Fruit fly (Drosophila melanogaster) whole organism, embryonic: ENCODE measurements around the gene Obp93a.

Experiments
- Ada2b ChIP-seq: fragments of 200-800 bp; sonication (Bioruptor generic); IDR thresholded peaks from 2 replicates; pipeline ENCODE4 v1.3.6; 2022; ENCODE audit warnings: missing biosample characterization, missing genetic modification characterization
- Aef1 ChIP-seq: fragments of 200-800 bp; sonication (Bioruptor generic); IDR thresholded peaks from 3 replicates; pipeline ENCODE4 v1.3.6; 2022; ENCODE audit warnings: missing biosample characterization, missing genetic modification characterization
- Blimp-1 ChIP-seq: fragments of 200-800 bp; sonication (Bioruptor generic); optimal IDR thresholded peaks from 3 replicates; lab custom pipeline; 2018; ENCODE audit warnings: missing biosample characterization, missing genetic modification characterization, mild to moderate bottlenecking, moderate library complexity, missing genetic modification reagents
- Bteb2 ChIP-seq: fragments of 200-800 bp; sonication (Bioruptor generic); optimal IDR thresholded peaks from 2 replicates; lab custom pipeline; 2016; ENCODE audit warnings: missing biosample characterization, missing genetic modification characterization
- CG10565 ChIP-seq: fragments of 200-800 bp; sonication (Bioruptor generic); optimal IDR thresholded peaks from 3 replicates; lab custom pipeline; 2016; ENCODE audit warnings: missing biosample characterization, mild to moderate bottlenecking, missing genetic modification characterization
- CG12071 ChIP-seq: fragments of 200-800 bp; sonication (Bioruptor generic); optimal IDR thresholded peaks from 3 replicates; lab custom pipeline; 2018; ENCODE audit warnings: missing biosample characterization, mild to moderate bottlenecking, missing genetic modification characterization
- CG13775 ChIP-seq: fragments of 200-800 bp; sonication (Bioruptor generic); optimal IDR thresholded peaks from 3 replicates; lab custom pipeline; 2017; ENCODE audit warnings: missing biosample characterization, mild to moderate bottlenecking, missing genetic modification characterization
- CG14667 ChIP-seq: fragments of 200-800 bp; sonication (Bioruptor generic); IDR thresholded peaks from 2 replicates; pipeline ENCODE4 v1.3.6; 2022; ENCODE audit warnings: missing biosample characterization, missing genetic modification characterization
- CG16815 ChIP-seq: fragments of 200-800 bp; sonication (Bioruptor generic); optimal IDR thresholded peaks from 3 replicates; lab custom pipeline; 2017; ENCODE audit warnings: missing biosample characterization, mild to moderate bottlenecking, missing genetic modification characterization
- CG17829 ChIP-seq: fragments of 200-800 bp; optimal IDR thresholded peaks from 2 replicates; lab custom pipeline; 2019; ENCODE audit warnings: missing biosample characterization, mild to moderate bottlenecking, missing genetic modification characterization, moderate library complexity
- CG1792 ChIP-seq: fragments of 200-800 bp; sonication (Bioruptor generic); optimal IDR thresholded peaks from 2 replicates; lab custom pipeline; 2016; ENCODE audit warnings: missing biosample characterization, missing genetic modification characterization
- CG18262 ChIP-seq: fragments of 200-800 bp; optimal IDR thresholded peaks from 3 replicates; lab custom pipeline; 2019; ENCODE audit warnings: missing biosample characterization, mild to moderate bottlenecking, missing genetic modification characterization, moderate library complexity
- CG33557 ChIP-seq: fragments of 200-800 bp; sonication (Bioruptor generic); optimal IDR thresholded peaks from 2 replicates; lab custom pipeline; 2019; ENCODE audit warnings: missing biosample characterization, mild to moderate bottlenecking, missing genetic modification characterization, moderate library complexity
- CG6683 ChIP-seq: fragments of 200-800 bp; sonication (Bioruptor generic); optimal IDR thresholded peaks from 2 replicates; lab custom pipeline; 2017; ENCODE audit warnings: missing biosample characterization, mild to moderate bottlenecking, missing genetic modification characterization, missing genetic modification reagents
- CG9437 ChIP-seq: fragments of 200-800 bp; sonication (Bioruptor generic); optimal IDR thresholded peaks from 2 replicates; lab custom pipeline; 2018; ENCODE audit warnings: missing biosample characterization, mild to moderate bottlenecking, missing genetic modification characterization
- Dek ChIP-seq: fragments of 200-800 bp; sonication (Bioruptor generic); optimal IDR thresholded peaks from 3 replicates; lab custom pipeline; 2019; ENCODE audit warnings: missing biosample characterization, mild to moderate bottlenecking, missing genetic modification characterization, moderate library complexity
- ERR ChIP-seq: fragments of 200-800 bp; sonication (Bioruptor generic); optimal IDR thresholded peaks from 2 replicates; lab custom pipeline; 2016; ENCODE audit warnings: missing biosample characterization, missing genetic modification characterization
- Hmr ChIP-seq: fragments of 200-800 bp; sonication (Bioruptor generic); optimal IDR thresholded peaks from 3 replicates; lab custom pipeline; 2017; ENCODE audit warnings: mild to moderate bottlenecking, missing biosample characterization, missing genetic modification reagents, missing genetic modification characterization
- Mad ChIP-seq: fragments of 200-800 bp; sonication (Bioruptor generic); optimal IDR thresholded peaks from 2 replicates; lab custom pipeline; 2016; ENCODE audit warnings: missing biosample characterization, missing genetic modification characterization
- NC2α ChIP-seq: fragments of 200-800 bp; sonication (Bioruptor generic); optimal IDR thresholded peaks from 2 replicates; lab custom pipeline; 2016; ENCODE audit warnings: missing biosample characterization, missing genetic modification characterization
- PHDP ChIP-seq: fragments of 200-800 bp; sonication (Bioruptor generic); optimal IDR thresholded peaks from 3 replicates; lab custom pipeline; 2018; ENCODE audit warnings: missing biosample characterization, mild to moderate bottlenecking, missing genetic modification characterization, moderate library complexity
- Ravus ChIP-seq: fragments of 200-800 bp; sonication (Bioruptor generic); IDR thresholded peaks from 2 replicates; pipeline ENCODE4 v1.3.6; 2022; ENCODE audit warnings: missing biosample characterization, missing genetic modification characterization
- Sox102F ChIP-seq: fragments of 200-800 bp; sonication (Bioruptor generic); optimal IDR thresholded peaks from 2 replicates; lab custom pipeline; 2018; ENCODE audit warnings: missing biosample characterization, mild to moderate bottlenecking, missing genetic modification characterization, moderate library complexity
- bigmax ChIP-seq: fragments of 200-800 bp; sonication (Bioruptor generic); optimal IDR thresholded peaks from 2 replicates; lab custom pipeline; 2018; ENCODE audit warnings: missing biosample characterization, mild to moderate bottlenecking, missing genetic modification characterization
- chinmo ChIP-seq: fragments of 200-800 bp; sonication (Bioruptor generic); IDR thresholded peaks from 4 replicates; pipeline ENCODE4 v1.3.6; 2022; ENCODE audit warnings: missing biosample characterization, missing genetic modification characterization; ENCODE audit not compliant: partially characterized antibody
- cwo ChIP-seq: fragments of 200-800 bp; sonication (Bioruptor generic); optimal IDR thresholded peaks from 3 replicates; lab custom pipeline; 2017; ENCODE audit warnings: missing biosample characterization, missing genetic modification characterization, mild to moderate bottlenecking, moderate library complexity, missing genetic modification reagents
- exex ChIP-seq: fragments of 200-800 bp; sonication (Bioruptor generic); optimal IDR thresholded peaks from 4 replicates; lab custom pipeline; 2018; ENCODE audit warnings: missing biosample characterization, mild to moderate bottlenecking, missing genetic modification characterization, moderate library complexity
- fru ChIP-seq: fragments of >200 bp; optimal IDR thresholded peaks from 2 replicates; lab custom pipeline; 2017
- grau ChIP-seq: fragments of 200-800 bp; optimal IDR thresholded peaks from 3 replicates; lab custom pipeline; 2019; ENCODE audit warnings: missing biosample characterization, mild to moderate bottlenecking, missing genetic modification characterization, moderate library complexity
- grn ChIP-seq: fragments of 200-800 bp; sonication (Bioruptor generic); optimal IDR thresholded peaks from 3 replicates; lab custom pipeline; 2017; ENCODE audit warnings: missing biosample characterization, missing genetic modification characterization
- ham ChIP-seq: fragments of 200-800 bp; sonication (Bioruptor generic); IDR thresholded peaks from 2 replicates; pipeline ENCODE4 v1.3.6; 2022; ENCODE audit warnings: missing biosample characterization, missing genetic modification characterization
- jigr1 ChIP-seq: fragments of 200-800 bp; sonication (Bioruptor generic); IDR thresholded peaks from 3 replicates; pipeline ENCODE4 v1.3.6; 2022; ENCODE audit warnings: missing biosample characterization, missing genetic modification characterization
- ken ChIP-seq: fragments of 200-800 bp; sonication (Bioruptor generic); IDR thresholded peaks from 3 replicates; pipeline ENCODE4 v1.3.6; 2022; ENCODE audit warnings: missing biosample characterization, missing genetic modification characterization
- kni ChIP-seq: fragments of 200-800 bp; sonication (Bioruptor generic); optimal IDR thresholded peaks from 3 replicates; lab custom pipeline; 2017; ENCODE audit warnings: mild to moderate bottlenecking, missing biosample characterization, missing genetic modification reagents, missing genetic modification characterization
- lilli ChIP-seq: fragments of 200-800 bp; sonication (Bioruptor generic); optimal IDR thresholded peaks from 3 replicates; lab custom pipeline; 2016; ENCODE audit warnings: missing biosample characterization, missing genetic modification characterization
- maf-S ChIP-seq: fragments of 200-800 bp; sonication (Bioruptor generic); optimal IDR thresholded peaks from 2 replicates; lab custom pipeline; 2016; ENCODE audit warnings: missing biosample characterization, missing genetic modification characterization
- pan ChIP-seq, 4 experiments: fragments of >200 bp in 3 of 4; fragments of 200-800 bp in 1 of 4; sonication (Bioruptor generic) in 1 of 4; optimal IDR thresholded peaks in 3 of 4; IDR thresholded peaks in 1 of 4; 2 replicates each; pipeline versions ENCODE4 v1.3.6 to Lab custom; 2017 to 2022; ENCODE audit warnings: missing biosample characterization in 2 of 4, missing genetic modification characterization in 2 of 4, mixed read lengths in 1 of 4
- psq ChIP-seq: fragments of 200-800 bp; sonication (Bioruptor generic); optimal IDR thresholded peaks from 2 replicates; lab custom pipeline; 2017; ENCODE audit warnings: missing biosample characterization, missing genetic modification characterization
- row ChIP-seq: fragments of 200-800 bp; sonication (Bioruptor generic); IDR thresholded peaks from 3 replicates; pipeline ENCODE4 v1.3.6; 2022; ENCODE audit warnings: missing biosample characterization, missing genetic modification characterization
- sd ChIP-seq: fragments of 200-800 bp; sonication (Bioruptor generic); optimal IDR thresholded peaks from 3 replicates; lab custom pipeline; 2018; ENCODE audit warnings: missing biosample characterization, mild to moderate bottlenecking, missing genetic modification characterization, moderate library complexity
- seq ChIP-seq: fragments of 200-800 bp; sonication (Bioruptor generic); IDR thresholded peaks from 2 replicates; pipeline ENCODE4 v1.3.6; 2022; ENCODE audit warnings: missing biosample characterization, missing genetic modification characterization
- sima ChIP-seq: fragments of 200-800 bp; sonication (Bioruptor generic); optimal IDR thresholded peaks from 2 replicates; lab custom pipeline; 2016; ENCODE audit warnings: missing biosample characterization, missing genetic modification characterization
- sna ChIP-seq: fragments of 200-800 bp; sonication (Bioruptor generic); IDR thresholded peaks from 2 replicates; pipeline ENCODE4 v1.3.6; 2022; ENCODE audit warnings: missing biosample characterization, missing genetic modification characterization; ENCODE audit not compliant: partially characterized antibody
- sqz ChIP-seq: fragments of 200-800 bp; sonication (Bioruptor generic); optimal IDR thresholded peaks from 3 replicates; lab custom pipeline; 2018; ENCODE audit warnings: missing biosample characterization, mild to moderate bottlenecking, missing genetic modification characterization
- sug ChIP-seq: fragments of 200-800 bp; optimal IDR thresholded peaks from 2 replicates; lab custom pipeline; 2019; ENCODE audit warnings: missing biosample characterization, mild to moderate bottlenecking, missing genetic modification characterization, moderate library complexity
- tin ChIP-seq: fragments of 200-800 bp; sonication (Bioruptor generic); optimal IDR thresholded peaks from 3 replicates; lab custom pipeline; 2016; ENCODE audit warnings: missing biosample characterization, missing genetic modification characterization
- vnd ChIP-seq: fragments of 200-800 bp; sonication (Bioruptor generic); IDR thresholded peaks from 3 replicates; pipeline ENCODE4 v1.3.6; 2022; ENCODE audit warnings: missing biosample characterization, missing genetic modification characterization; ENCODE audit not compliant: partially characterized antibody

Gene Obp93a

dm6 chr3R:21111046-21111480, 18.5 kb downstream of the Obp93a start, which contains the start of gene Rab11 (continued):
- peak; percentile 41 for TF ChIP-seq Blimp-1 (GFP tag; lab: Kevin White, UChicago)
- TF ChIP-seq vnd (GFP tag; lab: Robert Waterston, UW), result peak; percentile 91
- peak; percentile 5; the same call in 1 of the 3 replicates for TF ChIP-seq jigr1 (GFP tag; lab: Robert Waterston, UW)
- no peak for TF ChIP-seq sima (GFP tag; lab: Kevin White, UChicago)
- TF ChIP-seq NC2α, result no peak
- peak; percentile 10 for TF ChIP-seq ERR (GFP tag; lab: Kevin White, UChicago)
- peak; percentile 61; the same call in 3 of the 4 replicates for TF ChIP-seq chinmo (GFP tag; lab: Robert Waterston, UW)
- peak; percentile 46 for TF ChIP-seq CG17829 (tag; lab: Kevin White, UChicago)
- TF ChIP-seq kni (GFP tag; lab: Kevin White, UChicago), result peak; percentile 54
- peak; percentile 35 for TF ChIP-seq CG33557 (GFP tag; lab: Kevin White, UChicago)
- TF ChIP-seq tin (GFP tag; lab: Kevin White, UChicago), result peak; percentile 50
- TF ChIP-seq sna, result peak; percentile 83
- TF ChIP-seq grau, result peak; percentile 61
- peak; percentile 47 for TF ChIP-seq Sox102F (GFP tag; lab: Kevin White, UChicago)
- peak; percentile 8 for TF ChIP-seq Dek
- TF ChIP-seq sqz (GFP tag; lab: Kevin White, UChicago), result no peak
- TF ChIP-seq lilli (GFP tag; lab: Kevin White, UChicago), result peak; percentile 59
- TF ChIP-seq ken (GFP tag; lab: Robert Waterston, UW), result no peak
- 0 out of 2 replicates have a peak, but pooled peaks have one; percentile 14 for TF ChIP-seq Ada2b

dm6 chr3R:21109712-21110111, 19.8 kb downstream of the Obp93a start:
- TF ChIP-seq exex (tag; lab: Kevin White, UChicago), result peak; percentile 77
- peak; percentile 60 for TF ChIP-seq cwo (GFP tag; lab: Kevin White, UChicago)
- TF ChIP-seq Aef1 (GFP tag; lab: Robert Waterston, UW), result no peak
- TF ChIP-seq Mad (GFP tag; lab: Kevin White, UChicago), result no peak
- peak; percentile 78 for TF ChIP-seq grn (GFP tag; lab: Kevin White, UChicago)
- TF ChIP-seq sd, result peak; percentile 4
- TF ChIP-seq sug (tag; lab: Kevin White, UChicago), result peak; percentile 19
- no peak for TF ChIP-seq row (GFP tag; lab: Robert Waterston, UW)
- TF ChIP-seq seq (GFP tag; lab: Robert Waterston, UW), result no peak

- TF ChIP-seq PHDP (peak; percentile 81), CG6683 (GFP tag; lab: Kevin White, UChicago) (peak; percentile 2), pan (optimal IDR thresholded peaks at IDR 0.05; lab: Kevin White, UChicago) (no peak), pan (GFP tag; optimal IDR thresholded peaks at IDR 0.05 in 1 of 2, IDR thresholded peaks at IDR 0.05 in 1 of 2) (peak in 1 of 2 experiments; percentile 54), CG14667 (GFP tag; lab: Robert Waterston, UW) (no peak), Hmr (peak; percentile 46), psq (GFP tag; lab: Kevin White, UChicago) (peak; percentile 15), CG16815 (peak; percentile 29), CG9437 (GFP tag; lab: Kevin White, UChicago) (peak; percentile 50), CG12071 (GFP tag; lab: Kevin White, UChicago) (no peak), CG10565 (no peak), CG18262 (tag; lab: Kevin White, UChicago) (peak; percentile 54), bigmax (no peak), CG13775 (GFP tag; lab: Kevin White, UChicago) (peak; percentile 88), CG1792 (GFP tag; lab: Kevin White, UChicago) (peak; percentile 91), Ravus (GFP tag; lab: Robert Waterston, UW) (no peak), Bteb2 (GFP tag; lab: Kevin White, UChicago) (peak; percentile 28), fru (lab: Kevin White, UChicago) (no peak), ham (GFP tag; lab: Robert Waterston, UW) (no peak), maf-S (GFP tag; lab: Kevin White, UChicago) (no peak)
Measured at dm6 chr3R:21107907-21108591, 21.5 kb downstream of the Obp93a start, which contains the start of the genes Sec15 and rtet. Sec15 (minus strand) TSS chr3R:21107972. rtet (plus strand) TSS chr3R:21108446.
